Worm (Caenorhabditis elegans) whole organism, midembryonic: ENCODE results near the gene sru-36.

Source experiments
- T22C8.4 ChIP-seq: fragments of 200-800 bp; sonication (Bioruptor generic); IDR thresholded peaks from 2 replicates; pipeline ENCODE4 v1.3.6; 2022; ENCODE audit warnings: missing genetic modification characterization, missing compliant biosample characterization
- cog-1 ChIP-seq: sonication (generic microtip); optimal IDR thresholded peaks from 2 replicates; lab custom pipeline; 2016; ENCODE audit warnings: missing genetic modification characterization, missing compliant biosample characterization
- flt-1 ChIP-seq: fragments of 200-800 bp; sonication (Bioruptor generic); IDR thresholded peaks from 2 replicates; pipeline ENCODE4 v1.3.6; 2022; ENCODE audit warnings: missing genetic modification characterization, missing compliant biosample characterization
- klf-2 ChIP-seq: fragments of 200-800 bp; sonication (Bioruptor generic); conservative IDR thresholded peaks from 2 replicates; pipeline ENCODE4 v1.3.6; 2022; ENCODE audit warnings: missing genetic modification reagents, missing genetic modification characterization, missing compliant biosample characterization
- med-1 ChIP-seq: sonication (generic microtip); optimal IDR thresholded peaks from 2 replicates; lab custom pipeline; 2017; ENCODE audit warnings: missing genetic modification characterization, mild to moderate bottlenecking, missing compliant biosample characterization, antibody characterized with exemption, missing genetic modification reagents; ENCODE audit not compliant: insufficient read depth
- ref-1 ChIP-seq: fragments of 200-800 bp; sonication (Bioruptor generic); conservative IDR thresholded peaks from 2 replicates; pipeline ENCODE4 v1.3.6; 2022; ENCODE audit warnings: missing genetic modification reagents, missing genetic modification characterization, missing compliant biosample characterization
- tab-1 ChIP-seq: fragments of 200-800 bp; sonication (Bioruptor generic); IDR thresholded peaks from 2 replicates; pipeline ENCODE4 v1.3.6; 2022; ENCODE audit warnings: missing genetic modification characterization, missing compliant biosample characterization
- ztf-23 ChIP-seq: fragments of 200-800 bp; sonication (Bioruptor generic); IDR thresholded peaks from 2 replicates; pipeline ENCODE4 v1.3.6; 2022; ENCODE audit warnings: missing genetic modification reagents, missing genetic modification characterization, missing compliant biosample characterization
- ztf-29 ChIP-seq: fragments of 200-800 bp; sonication (Bioruptor generic); IDR thresholded peaks from 2 replicates; pipeline ENCODE4 v1.3.6; 2022; ENCODE audit warnings: missing genetic modification reagents, missing genetic modification characterization, missing compliant biosample characterization

The sru-36 gene

DNA sequence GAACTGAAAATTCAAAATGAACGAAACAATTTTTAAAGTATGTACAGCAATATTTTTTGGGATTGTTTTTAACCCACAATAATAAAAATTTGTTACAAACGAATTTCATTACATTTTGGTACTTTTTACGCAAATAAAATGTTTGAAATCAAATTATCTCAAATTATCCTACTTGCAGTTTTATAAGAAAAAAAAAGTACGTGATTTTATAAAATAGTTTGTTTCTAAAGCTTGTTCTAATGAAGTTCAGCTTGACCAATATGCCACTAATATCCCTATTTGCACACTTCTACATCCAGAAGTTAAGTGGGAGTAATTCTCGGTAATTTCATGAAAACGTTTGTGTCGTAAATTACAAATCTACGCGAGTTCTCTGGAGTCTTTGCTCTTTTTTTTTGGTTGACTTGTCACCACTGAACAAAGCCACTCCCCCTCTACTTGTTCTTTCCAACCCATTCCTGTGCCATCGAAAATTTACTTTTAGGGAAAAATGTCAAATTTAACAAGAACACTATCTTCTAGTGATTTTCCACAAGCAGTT lies 2.0 kb downstream of the sru-36 start, which contains the start of gene sru-8:
TSS of gene sru-8 (plus strand) at position 491 of the 541 bp plus-strand sequence.
- no peak for TF ChIP-seq ztf-29 (GFP tag; lab: Robert Waterston, UW)
- no peak for TF ChIP-seq T22C8.4
- TF ChIP-seq ztf-23 (GFP tag; lab: Robert Waterston, UW) = no peak
- TF ChIP-seq ref-1 (GFP tag; lab: Robert Waterston, UW) = no peak
- no peak for TF ChIP-seq cog-1 (tag; lab: Kevin White, UChicago)
- no peak for TF ChIP-seq klf-2 (GFP tag; lab: Robert Waterston, UW)
- TF ChIP-seq tab-1 (GFP tag; lab: Robert Waterston, UW) = no peak

- TF ChIP-seq med-1 (GFP tag; lab: Kevin White, UChicago) (no peak), klf-2 (GFP tag; lab: Robert Waterston, UW) (no peak), ref-1 (GFP tag; lab: Robert Waterston, UW) (no peak), cog-1 (tag; lab: Kevin White, UChicago) (no peak)
Measured at ce11 chrV:9848576-9848975, 7.1 kb downstream of the sru-36 start.

ce11 chrV:9853801-9854200 lies 12.3 kb downstream of the sru-36 start:
- TF ChIP-seq cog-1 (tag; lab: Kevin White, UChicago) (no peak), T22C8.4 (no peak), ztf-23 (GFP tag; lab: Robert Waterston, UW) (no peak), klf-2 (GFP tag; lab: Robert Waterston, UW) (no peak), flt-1 (GFP tag; lab: Robert Waterston, UW) (no peak), tab-1 (GFP tag; lab: Robert Waterston, UW) (no peak), ztf-29 (GFP tag; lab: Robert Waterston, UW) (no peak), med-1 (GFP tag; lab: Kevin White, UChicago) (no peak), ref-1 (GFP tag; lab: Robert Waterston, UW) (no peak)

DNA sequence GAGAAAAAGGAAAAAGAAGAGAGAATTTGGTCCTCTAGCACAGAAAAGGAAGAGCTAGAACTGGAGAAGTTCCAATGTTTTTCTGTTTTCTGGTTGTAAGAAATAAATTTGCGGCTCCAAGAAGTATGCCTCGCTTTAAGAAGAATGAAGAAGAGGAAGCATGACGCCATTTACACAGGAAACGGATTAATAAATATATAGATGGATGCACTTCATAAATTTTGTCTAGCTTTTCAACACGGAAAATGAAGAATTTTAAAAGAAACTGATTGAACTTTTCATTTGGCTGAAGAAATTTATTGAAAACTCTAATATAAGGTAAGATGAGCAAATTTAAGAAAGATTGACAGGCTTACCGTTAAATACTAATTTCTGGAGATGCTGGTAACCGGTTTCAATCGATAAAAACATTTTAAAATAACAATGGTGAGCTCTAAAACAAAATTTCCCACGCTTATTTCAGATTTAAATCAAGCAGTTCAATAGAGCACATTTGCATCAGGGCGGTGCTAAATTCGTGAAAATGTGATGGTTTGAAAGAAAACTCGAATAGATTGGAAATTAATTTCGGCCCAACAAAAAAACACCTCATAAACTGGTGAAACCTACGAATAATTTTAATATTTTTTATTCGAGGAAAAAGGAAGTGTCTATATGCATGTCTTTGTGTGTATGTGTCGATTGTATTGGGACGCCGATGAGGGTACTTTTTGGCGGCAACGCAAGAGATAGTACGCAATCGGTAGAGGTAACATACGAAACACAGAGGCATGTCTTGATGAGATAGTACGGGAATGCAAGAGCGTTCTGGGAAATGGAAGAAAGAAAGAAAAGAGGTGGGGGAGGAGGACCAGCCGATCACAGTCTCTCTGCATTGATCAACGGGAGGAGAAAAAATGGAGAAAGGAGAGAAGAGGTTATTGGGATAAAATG lies 14.7 kb downstream of the sru-36 start:
- peak; percentile 31 for TF ChIP-seq cog-1 (tag; lab: Kevin White, UChicago)
- no peak for TF ChIP-seq ref-1 (GFP tag; lab: Robert Waterston, UW)

- TF ChIP-seq ztf-29 (GFP tag; lab: Robert Waterston, UW) = no peak
- no peak for TF ChIP-seq tab-1 (GFP tag; lab: Robert Waterston, UW)
- no peak for TF ChIP-seq T22C8.4
Measured at ce11 chrV:9856978-9857377, 15.5 kb downstream of the sru-36 start.

ce11 chrV:9859863-9860262 lies 18.4 kb downstream of the sru-36 start, which contains the start of gene lsy-12:
Gene lsy-12 (minus strand): TSS chrV:9859963.
- TF ChIP-seq cog-1 (tag; lab: Kevin White, UChicago) (no peak), ref-1 (GFP tag; lab: Robert Waterston, UW) (no peak), T22C8.4 (no peak), tab-1 (GFP tag; lab: Robert Waterston, UW) (no peak), flt-1 (GFP tag; lab: Robert Waterston, UW) (no peak), ztf-23 (GFP tag; lab: Robert Waterston, UW) (no peak), ztf-29 (GFP tag; lab: Robert Waterston, UW) (no peak), med-1 (GFP tag; lab: Kevin White, UChicago) (no peak), klf-2 (GFP tag; lab: Robert Waterston, UW) (no peak)

DNA sequence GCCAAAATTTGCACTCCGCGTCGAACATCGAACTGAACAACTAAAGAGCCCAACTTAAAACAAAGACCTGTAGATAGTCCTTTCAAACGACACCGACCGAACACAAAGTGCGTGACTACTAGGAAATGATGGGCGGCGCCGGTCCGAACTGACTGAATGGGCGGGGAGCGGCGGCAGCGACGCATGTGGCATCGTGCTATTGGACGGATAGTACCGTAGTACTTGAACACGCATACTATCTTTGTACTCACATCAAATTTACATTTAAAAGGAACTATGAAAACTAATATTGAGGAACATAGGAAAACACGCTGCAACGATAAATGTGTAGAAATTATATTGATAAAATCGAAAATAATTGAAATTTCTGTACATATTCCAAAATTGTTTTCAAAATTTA lies 18.9 kb downstream of the sru-36 start:
- TF ChIP-seq tab-1 (GFP tag; lab: Robert Waterston, UW) = no peak
- no peak for TF ChIP-seq T22C8.4
- TF ChIP-seq ztf-29 (GFP tag; lab: Robert Waterston, UW) = no peak
- no peak for TF ChIP-seq med-1 (GFP tag; lab: Kevin White, UChicago)
- TF ChIP-seq klf-2 (GFP tag; lab: Robert Waterston, UW) = no peak
- no peak for TF ChIP-seq ztf-23 (GFP tag; lab: Robert Waterston, UW)
- no peak for TF ChIP-seq flt-1 (GFP tag; lab: Robert Waterston, UW)
- no peak for TF ChIP-seq cog-1 (tag; lab: Kevin White, UChicago)
- TF ChIP-seq ref-1 (GFP tag; lab: Robert Waterston, UW) = no peak

DNA sequence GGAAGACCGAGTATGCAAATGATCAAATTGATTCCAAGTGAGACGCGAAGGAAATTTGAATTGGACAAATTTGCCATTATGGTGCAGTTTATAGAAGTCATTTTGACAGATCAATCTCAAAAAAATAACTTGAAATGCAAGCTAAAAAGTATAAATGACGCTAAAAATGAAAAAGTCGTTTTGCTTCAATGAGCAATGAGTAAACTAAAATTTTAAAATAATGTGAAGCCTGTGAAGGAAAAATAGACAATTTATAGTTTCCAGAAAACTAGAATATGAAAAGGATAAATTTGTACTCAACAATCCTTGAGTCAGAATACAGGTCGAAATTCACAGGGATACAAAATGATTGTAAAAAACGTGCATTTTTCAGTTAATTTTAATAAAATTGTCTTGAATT lies 26.8 kb downstream of the sru-36 start, which contains the start of gene srab-17:
TSS of gene srab-17 (minus strand) at position 101 of the 400 bp plus-strand sequence.
- TF ChIP-seq flt-1 (GFP tag; lab: Robert Waterston, UW) (no peak), ztf-23 (GFP tag; lab: Robert Waterston, UW) (no peak)

DNA sequence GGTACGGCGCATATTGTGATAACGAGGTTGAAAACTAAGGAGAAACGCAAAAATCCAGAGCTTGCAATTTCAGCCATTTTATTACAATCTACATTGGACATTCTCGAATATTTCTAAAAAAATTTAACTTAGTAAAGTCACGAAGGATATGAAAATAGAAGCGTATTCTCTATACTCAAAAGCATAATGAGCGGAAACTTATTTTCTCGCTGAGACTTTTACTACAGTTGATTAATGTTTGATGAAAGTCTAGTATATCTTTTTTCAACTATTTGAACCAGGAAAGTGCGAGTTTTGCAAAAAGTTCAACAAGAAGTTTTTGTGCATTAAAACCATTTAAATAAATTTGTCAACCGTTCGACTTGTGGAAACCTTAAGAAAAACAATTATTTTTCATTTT lies 29.9 kb downstream of the sru-36 start, which contains the start of gene srab-18:
TSS of gene srab-18 (minus strand) at position 101 of the 400 bp plus-strand sequence.
- TF ChIP-seq klf-2 (GFP tag; lab: Robert Waterston, UW) (no peak), flt-1 (GFP tag; lab: Robert Waterston, UW) (no peak), T22C8.4 (no peak), cog-1 (tag; lab: Kevin White, UChicago) (no peak), ztf-29 (GFP tag; lab: Robert Waterston, UW) (no peak)

DNA sequence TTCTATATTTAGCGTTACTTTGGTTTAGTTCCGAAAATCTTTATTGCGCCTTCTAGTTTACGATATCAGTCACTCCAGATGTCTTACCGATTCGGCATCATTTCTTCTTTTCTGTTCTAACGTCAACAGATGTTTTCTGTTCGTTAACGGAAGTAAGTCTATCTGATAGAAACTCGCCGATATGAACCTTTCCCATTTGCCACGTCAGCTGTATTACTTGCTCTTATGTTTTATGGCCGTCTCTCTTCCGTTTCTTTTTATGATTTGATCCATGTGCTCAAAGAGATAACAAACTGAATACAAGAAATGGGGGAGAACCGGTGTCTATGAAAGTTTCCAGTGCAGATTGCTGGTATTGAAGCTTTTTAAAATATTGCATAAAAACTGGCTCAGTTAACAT lies 37.9 kb downstream of the sru-36 start, which contains the start of gene srab-26:
TSS of gene srab-26 (minus strand) at position 101 of the 400 bp plus-strand sequence.
- TF ChIP-seq T22C8.4 (no peak), ztf-23 (GFP tag; lab: Robert Waterston, UW) (no peak), tab-1 (GFP tag; lab: Robert Waterston, UW) (no peak), med-1 (GFP tag; lab: Kevin White, UChicago) (no peak), cog-1 (tag; lab: Kevin White, UChicago) (no peak), ref-1 (GFP tag; lab: Robert Waterston, UW) (no peak), klf-2 (GFP tag; lab: Robert Waterston, UW) (no peak), ztf-29 (GFP tag; lab: Robert Waterston, UW) (no peak), flt-1 (GFP tag; lab: Robert Waterston, UW) (no peak)
